Worm (Caenorhabditis elegans) whole organism, young adult: ENCODE results near the gene zfp-1.

Experiments used
- B0019.2 ChIP-seq: fragments of 200-800 bp; sonication (Bioruptor generic); conservative IDR thresholded peaks from 2 replicates; pipeline ENCODE4 v1.3.6; 2022; ENCODE audit warnings: missing genetic modification reagents, missing genetic modification characterization, missing compliant biosample characterization
- B0336.3 ChIP-seq: fragments of 200-800 bp; sonication (Bioruptor generic); IDR thresholded peaks from 2 replicates; pipeline ENCODE4 v1.3.6; 2022; ENCODE audit warnings: missing genetic modification characterization, missing compliant biosample characterization
- F10E7.11 ChIP-seq: sonication (generic microtip); optimal IDR thresholded peaks from 2 replicates; lab custom pipeline; 2017; ENCODE audit warnings: mild to moderate bottlenecking, missing genetic modification characterization, moderate library complexity, missing compliant biosample characterization
- F37B4.10 ChIP-seq: fragments of 200-800 bp; sonication (Bioruptor generic); IDR thresholded peaks from 2 replicates; pipeline ENCODE4 v1.3.6; 2022; ENCODE audit warnings: missing genetic modification characterization, missing compliant biosample characterization
- F57A8.1 ChIP-seq: fragments of 200-800 bp; sonication (Bioruptor generic); optimal IDR thresholded peaks from 2 replicates; lab custom pipeline; 2018; ENCODE audit warnings: mild to moderate bottlenecking, missing genetic modification characterization, moderate library complexity, missing compliant biosample characterization
- K12H6.12 ChIP-seq: fragments of 200-800 bp; sonication (Bioruptor generic); optimal IDR thresholded peaks from 2 replicates; lab custom pipeline; 2018; ENCODE audit warnings: mild to moderate bottlenecking, missing genetic modification characterization, missing compliant biosample characterization
- Y53F4B.3 ChIP-seq: fragments of 200-800 bp; sonication (Bioruptor generic); IDR thresholded peaks from 2 replicates; pipeline ENCODE4 v1.3.6; 2022; ENCODE audit warnings: missing genetic modification reagents, missing genetic modification characterization, missing compliant biosample characterization
- Y56A3A.18 ChIP-seq: fragments of 200-800 bp; sonication (Bioruptor generic); IDR thresholded peaks from 2 replicates; pipeline ENCODE4 v1.3.6; 2022; ENCODE audit warnings: missing genetic modification reagents, missing genetic modification characterization, missing compliant biosample characterization
- Y67H2A.10 ChIP-seq: fragments of 200-800 bp; sonication (Bioruptor generic); conservative IDR thresholded peaks from 2 replicates; pipeline ENCODE4 v1.3.6; 2022; ENCODE audit warnings: missing genetic modification reagents, missing genetic modification characterization, missing compliant biosample characterization
- ZK185.1 ChIP-seq: sonication (generic microtip); optimal IDR thresholded peaks from 2 replicates; lab custom pipeline; 2016; ENCODE audit warnings: mild to moderate bottlenecking, missing genetic modification characterization, missing compliant biosample characterization; ENCODE audit not compliant: poor library complexity, severe bottlenecking
- akir-1 ChIP-seq: fragments of 200-800 bp; sonication (Bioruptor generic); optimal IDR thresholded peaks from 2 replicates; lab custom pipeline; 2018; ENCODE audit warnings: mild to moderate bottlenecking, missing genetic modification characterization, moderate library complexity, missing compliant biosample characterization
- aptf-3 ChIP-seq: fragments of 200-800 bp; sonication (Bioruptor generic); IDR thresholded peaks from 2 replicates; pipeline ENCODE4 v1.3.6; 2022; ENCODE audit warnings: missing genetic modification characterization, missing compliant biosample characterization
- atf-7 ChIP-seq: sonication (generic microtip); optimal IDR thresholded peaks from 2 replicates; lab custom pipeline; 2017; ENCODE audit warnings: mild to moderate bottlenecking, missing genetic modification characterization, missing compliant biosample characterization
- attf-6 ChIP-seq: fragments of 200-800 bp; sonication (Bioruptor generic); IDR thresholded peaks from 2 replicates; pipeline ENCODE4 v1.3.6; 2022; ENCODE audit warnings: missing genetic modification reagents, missing genetic modification characterization, missing compliant biosample characterization
- bed-1 ChIP-seq: fragments of 200-800 bp; sonication (Bioruptor generic); IDR thresholded peaks from 2 replicates; pipeline ENCODE4 v1.3.6; 2022; ENCODE audit warnings: missing genetic modification reagents, missing genetic modification characterization, missing compliant biosample characterization
- ccch-3 ChIP-seq: fragments of 200-800 bp; sonication (Bioruptor generic); optimal IDR thresholded peaks from 2 replicates; lab custom pipeline; 2018; ENCODE audit warnings: mild to moderate bottlenecking, missing genetic modification characterization, missing compliant biosample characterization
- ceh-79 ChIP-seq: sonication (generic microtip); optimal IDR thresholded peaks from 2 replicates; lab custom pipeline; 2017; ENCODE audit warnings: mild to moderate bottlenecking, missing genetic modification characterization, missing compliant biosample characterization
- dpff-1 ChIP-seq: sonication (generic microtip); optimal IDR thresholded peaks from 2 replicates; lab custom pipeline; 2017; ENCODE audit warnings: mild to moderate bottlenecking, missing genetic modification characterization, missing compliant biosample characterization
- efl-1 ChIP-seq: fragments of 150-350 bp; optimal IDR thresholded peaks from 2 replicates; lab custom pipeline; 2014; ENCODE audit warnings: missing biosample characterization, missing genetic modification reagents, missing genetic modification characterization
- egl-18 ChIP-seq: fragments of 200-800 bp; sonication (Bioruptor generic); IDR thresholded peaks from 2 replicates; pipeline ENCODE4 v1.3.6; 2022; ENCODE audit warnings: missing genetic modification reagents, missing genetic modification characterization, missing compliant biosample characterization
- ets-4 ChIP-seq: fragments of 200-800 bp; sonication (Bioruptor generic); optimal IDR thresholded peaks from 2 replicates; lab custom pipeline; 2018; ENCODE audit warnings: mild to moderate bottlenecking, missing genetic modification characterization, missing compliant biosample characterization
- hmg-20 ChIP-seq: fragments of 200-800 bp; sonication (Bioruptor generic); IDR thresholded peaks from 2 replicates; pipeline ENCODE4 v1.3.6; 2022; ENCODE audit warnings: missing genetic modification reagents, missing genetic modification characterization, missing compliant biosample characterization
- let-526 ChIP-seq: fragments of 200-800 bp; sonication (Bioruptor generic); IDR thresholded peaks from 2 replicates; pipeline ENCODE4 v1.3.6; 2022; ENCODE audit warnings: missing genetic modification reagents, missing genetic modification characterization, missing compliant biosample characterization
- lin-40 ChIP-seq: sonication (generic microtip); optimal IDR thresholded peaks from 2 replicates; lab custom pipeline; 2016; ENCODE audit warnings: missing genetic modification characterization, mild to moderate bottlenecking, missing compliant biosample characterization, missing genotype, missing genetic modification reagents
- lin-54 ChIP-seq: fragments of 200-800 bp; sonication (Bioruptor generic); optimal IDR thresholded peaks from 2 replicates; lab custom pipeline; 2018; ENCODE audit warnings: mild to moderate bottlenecking, missing genetic modification characterization, missing compliant biosample characterization
- madf-3 ChIP-seq: fragments of 200-800 bp; sonication (Bioruptor generic); IDR thresholded peaks from 2 replicates; pipeline ENCODE4 v1.3.6; 2022; ENCODE audit warnings: missing genetic modification reagents, missing genetic modification characterization, missing compliant biosample characterization
- mcd-1 ChIP-seq: fragments of 200-800 bp; sonication (Bioruptor generic); IDR thresholded peaks from 2 replicates; pipeline ENCODE4 v1.3.6; 2022; ENCODE audit warnings: missing genetic modification reagents, missing genetic modification characterization, missing compliant biosample characterization
- mxl-1 ChIP-seq: sonication (generic microtip); optimal IDR thresholded peaks from 2 replicates; lab custom pipeline; 2016; ENCODE audit warnings: missing genetic modification characterization, missing compliant biosample characterization
- nfya-1 ChIP-seq: sonication (generic microtip); optimal IDR thresholded peaks from 2 replicates; lab custom pipeline; 2017; ENCODE audit warnings: antibody characterized with exemption, missing compliant biosample characterization, missing genetic modification characterization, borderline replicate concordance; ENCODE audit not compliant: insufficient read depth
- nfya-2 ChIP-seq: fragments of 200-800 bp; sonication (Bioruptor generic); IDR thresholded peaks from 2 replicates; pipeline ENCODE4 v1.3.6; 2022; ENCODE audit warnings: missing genetic modification reagents, missing genetic modification characterization, missing compliant biosample characterization
- nhr-179 ChIP-seq: sonication (generic microtip); optimal IDR thresholded peaks from 2 replicates; lab custom pipeline; 2016; ENCODE audit warnings: mild to moderate bottlenecking, missing genetic modification characterization, missing compliant biosample characterization
- nhr-27 ChIP-seq: fragments of 200-800 bp; sonication (Bioruptor generic); optimal IDR thresholded peaks from 2 replicates; lab custom pipeline; 2018; ENCODE audit warnings: mild to moderate bottlenecking, missing genetic modification characterization, moderate library complexity, missing compliant biosample characterization
- nhr-80 ChIP-seq: sonication (generic microtip); optimal IDR thresholded peaks from 2 replicates; lab custom pipeline; 2016; ENCODE audit warnings: missing genetic modification characterization, missing compliant biosample characterization
- nhr-90 ChIP-seq: sonication (generic microtip); optimal IDR thresholded peaks from 2 replicates; lab custom pipeline; 2016; ENCODE audit warnings: missing genotype, mild to moderate bottlenecking, missing genetic modification characterization, missing compliant biosample characterization
- repo-1 ChIP-seq: sonication (generic microtip); optimal IDR thresholded peaks from 2 replicates; lab custom pipeline; 2017; ENCODE audit warnings: mild to moderate bottlenecking, missing genetic modification characterization, missing compliant biosample characterization
- rpc-1 ChIP-seq, 2 experiments: fragments of 150-350 bp in 1 of 2; sonication (generic microtip) in 1 of 2; optimal IDR thresholded peaks; 2 replicates each; lab custom pipeline; 2014 to 2018; ENCODE audit warnings: missing biosample characterization in 1 of 2, missing genetic modification characterization in 1 of 2, missing genetic modification reagents in 1 of 2, missing genotype in 1 of 2
- sdz-38 ChIP-seq: sonication (generic microtip); optimal IDR thresholded peaks from 2 replicates; lab custom pipeline; 2016; ENCODE audit warnings: missing genotype, missing genetic modification characterization, missing compliant biosample characterization
- snpc-1.3 ChIP-seq: sonication (generic microtip); optimal IDR thresholded peaks from 2 replicates; lab custom pipeline; 2017; ENCODE audit warnings: missing genetic modification characterization, mild to moderate bottlenecking, missing compliant biosample characterization, antibody characterized with exemption, moderate library complexity, missing genotype, missing genetic modification reagents; ENCODE audit not compliant: insufficient read depth
- somi-1 ChIP-seq: fragments of 200-800 bp; sonication (Bioruptor generic); optimal IDR thresholded peaks from 2 replicates; lab custom pipeline; 2018; ENCODE audit warnings: mild to moderate bottlenecking, missing genetic modification characterization, missing compliant biosample characterization
- sptf-2 ChIP-seq: fragments of 200-800 bp; sonication (Bioruptor generic); optimal IDR thresholded peaks from 2 replicates; lab custom pipeline; 2018; ENCODE audit warnings: mild to moderate bottlenecking, missing genetic modification characterization, missing compliant biosample characterization
- tlf-1 ChIP-seq: fragments of 200-800 bp; sonication (Bioruptor generic); optimal IDR thresholded peaks from 2 replicates; lab custom pipeline; 2018; ENCODE audit warnings: mild to moderate bottlenecking, missing genetic modification characterization, missing compliant biosample characterization
- unc-130 ChIP-seq: sonication (generic microtip); optimal IDR thresholded peaks from 2 replicates; lab custom pipeline; 2016; ENCODE audit warnings: missing genetic modification reagents, missing genetic modification characterization, missing compliant biosample characterization
- unc-62 ChIP-seq: fragments of 150-350 bp; optimal IDR thresholded peaks from 2 replicates; lab custom pipeline; 2014; ENCODE audit warnings: missing biosample characterization, missing genetic modification reagents, missing genetic modification characterization
- xnd-1 ChIP-seq: sonication (generic microtip); optimal IDR thresholded peaks from 2 replicates; lab custom pipeline; 2016; ENCODE audit warnings: missing genotype, missing genetic modification reagents, missing genetic modification characterization, missing compliant biosample characterization
- zfh-2 ChIP-seq: fragments of 200-800 bp; sonication (Bioruptor generic); conservative IDR thresholded peaks from 2 replicates; pipeline ENCODE4 v1.3.6; 2022; ENCODE audit warnings: missing genetic modification reagents, missing genetic modification characterization, missing compliant biosample characterization
- ztf-25 ChIP-seq: fragments of 200-800 bp; sonication (Bioruptor generic); IDR thresholded peaks from 2 replicates; pipeline ENCODE4 v1.3.6; 2022; ENCODE audit warnings: missing genetic modification reagents, missing genetic modification characterization, missing compliant biosample characterization
- ztf-28 ChIP-seq: fragments of 200-800 bp; sonication (Bioruptor generic); IDR thresholded peaks from 2 replicates; pipeline ENCODE4 v1.3.6; 2022; ENCODE audit warnings: missing genetic modification reagents, missing genetic modification characterization, missing compliant biosample characterization
- ztf-3 ChIP-seq: fragments of 200-800 bp; sonication (Bioruptor generic); optimal IDR thresholded peaks from 2 replicates; lab custom pipeline; 2018; ENCODE audit warnings: mild to moderate bottlenecking, missing genetic modification characterization, missing compliant biosample characterization

Gene zfp-1

ce11 chrIII:8795595-8796141 is 4.3 kb downstream of the zfp-1 start (continued):
- no peak for TF ChIP-seq xnd-1 (tag; lab: Kevin White, UChicago)
- no peak for TF ChIP-seq madf-3 (GFP tag; lab: Robert Waterston, UW)
- no peak for TF ChIP-seq F57A8.1 (GFP tag; lab: Kevin White, UChicago)
- TF ChIP-seq ztf-28: no peak
- TF ChIP-seq nhr-80: peak; percentile 81
- peak; percentile 52 for TF ChIP-seq ztf-3 (GFP tag; lab: Kevin White, UChicago)
- peak; percentile 60 for TF ChIP-seq nhr-90 (tag; lab: Kevin White, UChicago)
- TF ChIP-seq ztf-25 (GFP tag; lab: Robert Waterston, UW): no peak
- TF ChIP-seq nhr-27 (tag; lab: Kevin White, UChicago): no peak
- peak; percentile 55 for TF ChIP-seq F10E7.11 (tag; lab: Kevin White, UChicago)
- no peak; the same call in 1 of the 2 replicates for TF ChIP-seq B0019.2
- peak; percentile 46; the same call in 1 of the 2 replicates for TF ChIP-seq Y67H2A.10
- peak; percentile 74 for TF ChIP-seq repo-1 (tag; lab: Kevin White, UChicago)
- peak; percentile 44 for TF ChIP-seq lin-54
- peak; percentile 61 for TF ChIP-seq ets-4
- no peak for TF ChIP-seq attf-6
- TF ChIP-seq mcd-1 (GFP tag; lab: Robert Waterston, UW): peak; percentile 81
- no peak for TF ChIP-seq mxl-1
- TF ChIP-seq akir-1 (GFP tag; lab: Kevin White, UChicago): peak; percentile 59
- TF ChIP-seq hmg-20 (GFP tag; lab: Robert Waterston, UW): no peak
- no peak for TF ChIP-seq nhr-179
- peak; percentile 96 for TF ChIP-seq lin-40
- TF ChIP-seq ccch-3 (GFP tag; lab: Kevin White, UChicago): no peak
- TF ChIP-seq atf-7 (tag; lab: Kevin White, UChicago): peak; percentile 86
- peak; percentile 96 for TF ChIP-seq K12H6.12
- no peak for TF ChIP-seq efl-1
- TF ChIP-seq Y53F4B.3 (GFP tag; lab: Robert Waterston, UW): no peak
- peak; percentile 96 for TF ChIP-seq somi-1 (GFP tag; lab: Kevin White, UChicago)
- TF ChIP-seq nfya-2: no peak
- no peak for TF ChIP-seq dpff-1
- no peak for TF ChIP-seq aptf-3 (GFP tag; lab: Robert Waterston, UW)
- no peak for TF ChIP-seq Y56A3A.18 (GFP tag; lab: Robert Waterston, UW)
- TF ChIP-seq tlf-1 (GFP tag; lab: Kevin White, UChicago): peak; percentile 67
- peak; percentile 63 for TF ChIP-seq unc-62 (GFP tag; lab: Kevin White, UChicago)
- TF ChIP-seq sptf-2 (GFP tag; lab: Kevin White, UChicago): no peak
- no peak for TF ChIP-seq sdz-38
- peak; percentile 99 for TF ChIP-seq zfh-2 (GFP tag; lab: Robert Waterston, UW)
- TF ChIP-seq ceh-79 (tag; lab: Kevin White, UChicago): no peak
- no peak for TF ChIP-seq unc-130
- peak; percentile 75; the same call in 1 of the 2 replicates for TF ChIP-seq B0336.3 (GFP tag; lab: Robert Waterston, UW)
- TF ChIP-seq rpc-1 (optimal IDR thresholded peaks at IDR 0.05; lab: Kevin White, UChicago): no peak
- no peak for TF ChIP-seq rpc-1 (tag; optimal IDR thresholded peaks at IDR 0.05; lab: Kevin White, UChicago)
- peak; percentile 56; the same call in 1 of the 2 replicates for TF ChIP-seq bed-1 (GFP tag; lab: Robert Waterston, UW)
- no peak for TF ChIP-seq F37B4.10 (GFP tag; lab: Robert Waterston, UW)
- no peak for TF ChIP-seq nfya-1 (tag; lab: Kevin White, UChicago)
- peak; percentile 82 for TF ChIP-seq egl-18
- peak; percentile 54; the same call in 1 of the 2 replicates for TF ChIP-seq let-526 (GFP tag; lab: Robert Waterston, UW)
- TF ChIP-seq ZK185.1 (tag; lab: Kevin White, UChicago): peak; percentile 91
- TF ChIP-seq snpc-1.3: peak; percentile 49
